Fruit fly (Drosophila melanogaster) Kc167 (cell line): ENCODE data around the gene Pex3.

Experiments
- Myc ChIP-seq: fragments of >200 bp; optimal IDR thresholded peaks from 2 replicates; lab custom pipeline; 2017; ENCODE audit warnings: missing external identifiers
- Sin3A ChIP-seq: fragments of >200 bp; optimal IDR thresholded peaks from 2 replicates; lab custom pipeline; 2018; ENCODE audit warnings: missing external identifiers
- h ChIP-seq: fragments of >200 bp; optimal IDR thresholded peaks from 3 replicates; lab custom pipeline; 2018; ENCODE audit warnings: missing external identifiers
- insv ChIP-seq: fragments of >200 bp; optimal IDR thresholded peaks from 3 replicates; lab custom pipeline; 2018; ENCODE audit warnings: missing external identifiers
- psq ChIP-seq: fragments of >200 bp; optimal IDR thresholded peaks from 2 replicates; lab custom pipeline; 2017; ENCODE audit warnings: missing external identifiers
- ttk ChIP-seq: sonication (Bioruptor generic); optimal IDR thresholded peaks from 2 replicates; lab custom pipeline; 2017; ENCODE audit warnings: missing external identifiers

Gene Pex3

DNA sequence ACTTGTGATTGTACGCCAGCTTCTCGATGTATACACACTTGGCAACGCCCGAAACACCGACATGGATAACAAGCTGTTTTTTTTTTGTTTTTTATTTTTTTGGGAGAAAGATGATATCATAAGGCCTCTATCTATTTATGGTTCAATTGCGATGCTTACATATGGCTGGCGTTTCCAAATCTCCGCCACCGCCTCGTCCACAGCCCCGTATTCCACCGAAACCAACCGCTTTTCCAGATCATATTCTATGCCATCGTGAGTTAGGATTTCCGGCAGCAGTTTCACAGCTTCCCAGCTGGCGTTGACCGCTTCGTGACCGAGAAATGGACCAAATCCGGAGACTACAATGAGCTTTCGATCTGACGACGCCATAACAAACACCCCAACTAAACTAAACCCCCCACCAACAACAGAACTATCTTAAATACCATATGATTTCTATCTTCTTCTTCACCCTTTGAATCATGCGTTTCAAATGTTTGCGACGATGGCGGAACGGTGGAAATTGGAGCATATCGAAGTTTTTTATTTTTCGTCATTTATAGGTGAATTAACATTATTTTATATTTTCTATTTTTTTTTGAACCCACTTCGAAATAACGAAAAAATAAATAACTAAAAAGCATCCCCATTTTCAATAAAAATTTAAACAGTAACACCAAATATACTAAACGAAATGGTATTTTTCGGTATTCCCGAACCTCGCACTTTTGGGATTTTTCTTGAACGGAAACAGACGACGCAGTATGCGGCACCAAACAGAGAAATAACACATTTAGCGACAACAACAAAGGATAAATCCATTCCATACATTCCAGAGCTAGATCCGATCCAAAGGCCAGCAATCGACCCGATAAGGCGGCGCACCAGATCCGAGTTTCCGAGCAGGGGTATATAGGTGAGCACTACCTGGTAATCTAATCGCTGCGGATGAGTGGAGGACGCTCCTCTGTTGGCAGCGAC, at the start of gene Pex3, which contains the start of gene CG32147:
Gene Pex3 (plus strand): TSS at position 718 of the 963 bp plus-strand sequence.
Gene CG32147 (minus strand): TSS at position 422 of the 963 bp plus-strand sequence.
- TF ChIP-seq insv (lab: Kevin White, UChicago) (no peak), Sin3A (lab: Kevin White, UChicago) (no peak), psq (lab: Kevin White, UChicago) (no peak), ttk (lab: Kevin White, UChicago) (no peak), h (lab: Kevin White, UChicago) (no peak), Myc (lab: Kevin White, UChicago) (no peak)

DNA sequence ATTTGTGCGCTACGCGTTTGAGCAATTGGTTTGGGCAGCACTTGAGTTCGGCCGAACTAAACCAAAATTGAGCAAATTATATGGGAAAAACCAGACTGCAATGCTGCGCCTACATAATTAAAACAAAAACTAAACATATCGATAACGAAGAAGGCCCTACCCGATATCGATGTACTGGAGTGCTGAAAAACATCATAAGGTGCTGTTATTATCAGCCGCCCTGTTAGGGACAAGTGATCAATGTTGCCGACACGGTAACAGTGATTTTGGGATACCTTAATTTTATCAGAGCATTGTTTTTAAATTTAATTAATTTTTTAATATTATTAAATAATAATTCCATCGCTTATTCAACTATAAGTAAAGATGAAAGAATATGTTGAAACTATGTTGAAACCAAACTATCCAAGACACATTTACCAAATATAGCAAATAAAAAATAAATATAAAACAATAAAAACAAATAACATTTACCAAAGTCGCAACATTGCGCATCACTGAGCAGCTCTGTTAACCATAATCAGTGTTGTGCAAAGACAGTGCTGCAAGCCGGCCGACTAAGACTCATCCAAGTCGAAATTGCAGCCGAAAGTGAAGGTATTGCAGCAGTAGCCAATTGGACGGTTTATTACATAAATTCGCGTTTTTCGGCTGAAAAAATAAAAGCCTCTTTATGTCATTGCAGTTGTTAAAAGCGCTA, 49.4 kb upstream of the Pex3 start, which contains the start of the genes sstn, Plp and GlyRS:
Gene sstn (minus strand): TSS at position 131 of the 700 bp plus-strand sequence.
Gene Plp (minus strand): TSS at position 136 of the 700 bp plus-strand sequence.
Gene GlyRS (plus strand): TSS at position 554 of the 700 bp plus-strand sequence.
- TF ChIP-seq Sin3A (lab: Kevin White, UChicago) (no peak), ttk (lab: Kevin White, UChicago) (no peak), psq (lab: Kevin White, UChicago) (no peak), h (lab: Kevin White, UChicago) (no peak), insv (lab: Kevin White, UChicago) (no peak), Myc (lab: Kevin White, UChicago) (no peak)

DNA sequence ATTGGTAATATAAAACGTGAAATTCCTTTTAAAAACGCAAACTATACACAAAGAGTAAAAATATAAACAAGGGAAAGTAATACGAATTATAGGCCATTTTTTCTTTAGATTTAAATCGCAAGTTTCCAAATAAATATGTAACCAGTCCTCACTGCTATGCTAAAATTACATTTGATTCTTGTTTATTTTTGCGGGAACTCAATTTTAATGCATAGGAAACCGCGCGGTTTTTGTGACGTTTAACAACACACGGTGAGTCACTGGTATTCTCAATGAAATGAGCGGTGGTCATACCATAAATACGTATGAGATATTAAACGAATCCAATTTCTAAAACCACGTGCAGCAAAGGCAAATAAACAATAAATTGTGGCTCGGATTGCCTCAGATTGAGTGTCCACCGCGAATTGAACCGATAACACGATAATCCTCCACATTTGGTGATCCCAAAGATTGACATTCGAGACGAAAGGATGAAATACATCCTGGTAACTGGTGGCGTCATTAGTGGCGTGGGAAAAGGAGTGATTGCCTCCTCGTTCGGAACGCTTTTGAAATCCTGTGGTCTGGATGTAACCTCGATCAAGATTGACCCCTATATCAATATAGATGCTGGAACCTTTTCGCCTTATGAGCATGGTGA, 46.2 kb upstream of the Pex3 start, which contains the start of gene Ctps:
Gene Ctps (plus strand): TSS at position 37 of the 643 bp plus-strand sequence.
- TF ChIP-seq insv (lab: Kevin White, UChicago) (no peak), Myc (lab: Kevin White, UChicago) (no peak), ttk (lab: Kevin White, UChicago) (no peak), h (lab: Kevin White, UChicago) (no peak), psq (lab: Kevin White, UChicago) (no peak), Sin3A (lab: Kevin White, UChicago) (no peak)

dm6 chr3L:15098659-15099512, 45.3 kb upstream of the Pex3 start:
- TF ChIP-seq Myc (lab: Kevin White, UChicago) (no peak), h (lab: Kevin White, UChicago) (no peak), psq (lab: Kevin White, UChicago) (no peak), Sin3A (lab: Kevin White, UChicago) (no peak), insv (lab: Kevin White, UChicago) (no peak), ttk (lab: Kevin White, UChicago) (no peak)

DNA sequence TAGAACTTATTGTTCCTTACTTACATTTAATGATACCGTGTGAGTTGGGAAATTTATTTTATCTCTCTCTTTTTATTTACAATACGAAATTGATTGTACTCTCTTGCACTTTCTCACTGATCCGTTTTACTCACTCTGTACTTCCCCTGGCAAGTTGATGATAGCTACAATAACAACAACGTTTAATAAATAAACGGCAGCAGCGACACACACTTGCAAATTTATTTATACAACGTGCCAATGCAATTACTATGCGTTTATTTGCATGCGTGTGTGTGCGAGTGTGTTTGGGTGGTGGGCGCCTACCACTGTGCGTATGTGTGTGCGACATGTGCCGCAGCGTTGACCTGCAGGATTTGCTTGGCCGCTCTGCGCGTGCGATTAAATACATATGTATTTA, 44.6 kb upstream of the Pex3 start:
- TF ChIP-seq Sin3A (lab: Kevin White, UChicago) (no peak), Myc (lab: Kevin White, UChicago) (no peak), h (lab: Kevin White, UChicago) (no peak)

- TF ChIP-seq Myc (lab: Kevin White, UChicago) (no peak), h (lab: Kevin White, UChicago) (no peak), insv (lab: Kevin White, UChicago) (no peak), psq (lab: Kevin White, UChicago) (no peak), Sin3A (lab: Kevin White, UChicago) (no peak), ttk (lab: Kevin White, UChicago) (no peak)
Observed at dm6 chr3L:15100983-15101382, 43.2 kb upstream of the Pex3 start.

DNA sequence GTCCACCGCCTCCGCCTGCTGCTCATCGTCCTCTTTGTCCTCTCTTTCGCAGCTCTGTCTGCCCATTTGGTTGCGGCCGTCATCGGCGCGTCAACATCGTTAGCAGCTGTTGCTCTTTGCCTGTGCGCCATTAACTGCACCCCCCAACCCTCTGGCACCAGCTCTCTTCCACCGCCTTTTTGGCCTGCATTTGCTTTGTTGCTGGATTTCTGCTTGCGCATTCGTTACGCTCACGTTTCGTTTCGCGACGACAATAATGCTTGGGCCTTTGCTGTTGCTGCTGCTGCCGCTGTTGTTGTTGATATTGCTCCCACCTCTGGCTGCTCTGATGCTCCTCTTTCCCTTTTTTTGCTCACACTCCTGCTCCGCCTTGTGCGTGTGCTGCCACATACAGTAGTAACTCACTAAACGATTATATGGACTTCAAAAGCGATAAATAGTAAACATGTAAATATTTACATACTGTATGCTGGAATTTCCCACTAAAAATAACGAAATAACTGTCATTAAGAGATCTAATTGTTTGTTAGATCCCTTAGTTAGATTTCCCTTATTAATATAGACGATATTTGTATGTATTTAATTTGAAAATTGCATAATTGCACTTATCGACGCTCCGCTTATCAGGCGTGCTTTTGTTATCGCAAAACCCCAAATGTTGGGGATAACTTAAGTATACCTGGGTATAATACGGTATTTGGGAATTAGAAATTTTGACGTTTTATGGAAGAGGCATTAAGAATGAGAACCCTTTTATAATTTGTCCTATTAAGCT, 42.3 kb upstream of the Pex3 start:
- TF ChIP-seq ttk (lab: Kevin White, UChicago) = no peak
- no peak for TF ChIP-seq psq (lab: Kevin White, UChicago)
- TF ChIP-seq h (lab: Kevin White, UChicago) = no peak
- TF ChIP-seq Myc (lab: Kevin White, UChicago) = no peak
- no peak for TF ChIP-seq Sin3A (lab: Kevin White, UChicago)
- TF ChIP-seq insv (lab: Kevin White, UChicago) = no peak

DNA sequence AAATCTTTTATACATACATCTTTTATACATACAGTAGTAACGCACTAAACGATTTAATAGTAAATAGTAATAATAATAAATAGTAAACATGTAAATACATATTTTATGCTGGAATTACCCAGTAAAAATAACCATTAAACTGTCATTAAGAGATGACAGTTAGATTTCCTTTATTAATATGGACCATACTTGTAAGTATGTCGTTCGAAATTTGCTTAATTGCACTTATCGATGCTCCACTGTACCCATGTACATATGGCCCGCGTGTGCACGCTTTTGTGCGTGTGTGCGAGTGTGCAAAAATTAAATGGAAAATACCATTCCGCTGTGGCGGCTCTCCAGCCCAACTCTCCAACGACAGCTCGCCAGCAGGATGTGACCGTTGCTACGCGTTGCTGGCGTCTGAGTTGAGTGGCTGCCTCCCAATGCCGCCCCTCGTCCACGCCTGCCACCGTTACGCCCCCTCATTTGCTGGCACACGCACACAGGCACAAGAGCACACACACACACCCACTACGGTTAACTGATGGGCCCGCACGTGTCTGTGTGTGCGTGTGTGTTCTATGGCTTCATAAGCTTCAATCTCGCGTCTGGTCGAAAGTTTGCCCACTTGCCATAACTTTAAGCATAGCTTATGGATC, 41.4 kb upstream of the Pex3 start:
- TF ChIP-seq h (lab: Kevin White, UChicago) (no peak), Myc (lab: Kevin White, UChicago) (no peak), Sin3A (lab: Kevin White, UChicago) (no peak), psq (lab: Kevin White, UChicago) (no peak), insv (lab: Kevin White, UChicago) (no peak), ttk (lab: Kevin White, UChicago) (no peak)
